Fruit fly (Drosophila melanogaster): Measurements from ENCODE around the gene Zcchc7.

- TF ChIP-seq Myc (optimal IDR thresholded peaks at IDR 0.05) (no peak), Sin3A (optimal IDR thresholded peaks at IDR 0.05) (no peak), insv (optimal IDR thresholded peaks at IDR 0.05) (no peak)
These were observed 26.4 kb downstream of the Zcchc7 start for dm6 chr3L:16871630-16872029.

Measured in Kc167 (cell line).